Worm (Caenorhabditis elegans): ENCODE data around the gene pink-1.

The pink-1 gene

ce11 chrII:5418317-5418716 is 22.8 kb upstream of the pink-1 start (continued):
- TF ChIP-seq lin-13 (tag; optimal IDR thresholded peaks at IDR 0.05): peak; percentile 25
- TF ChIP-seq cnd-1 (tag; optimal IDR thresholded peaks at IDR 0.05): peak; percentile 84
- no peak for TF ChIP-seq sem-2 (GFP tag; optimal IDR thresholded peaks at IDR 0.05)
- peak; percentile 18 for TF ChIP-seq ceh-39 (tag; optimal IDR thresholded peaks at IDR 0.05)
- no peak for TF ChIP-seq M03D4.4 (tag; optimal IDR thresholded peaks at IDR 0.05)
- no peak for TF ChIP-seq nhr-76 (tag; optimal IDR thresholded peaks at IDR 0.05)
- no peak for TF ChIP-seq bed-3 (GFP tag; optimal IDR thresholded peaks at IDR 0.05)
- TF ChIP-seq snpc-4 (tag; optimal IDR thresholded peaks at IDR 0.05): no peak

- TF ChIP-seq unc-62 (GFP tag; optimal IDR thresholded peaks at IDR 0.05) (peak; percentile 94), mls-2 (tag; optimal IDR thresholded peaks at IDR 0.05) (no peak)
These were observed 22.4 kb upstream of the pink-1 start for ce11 chrII:5417905-5418304.

DNA sequence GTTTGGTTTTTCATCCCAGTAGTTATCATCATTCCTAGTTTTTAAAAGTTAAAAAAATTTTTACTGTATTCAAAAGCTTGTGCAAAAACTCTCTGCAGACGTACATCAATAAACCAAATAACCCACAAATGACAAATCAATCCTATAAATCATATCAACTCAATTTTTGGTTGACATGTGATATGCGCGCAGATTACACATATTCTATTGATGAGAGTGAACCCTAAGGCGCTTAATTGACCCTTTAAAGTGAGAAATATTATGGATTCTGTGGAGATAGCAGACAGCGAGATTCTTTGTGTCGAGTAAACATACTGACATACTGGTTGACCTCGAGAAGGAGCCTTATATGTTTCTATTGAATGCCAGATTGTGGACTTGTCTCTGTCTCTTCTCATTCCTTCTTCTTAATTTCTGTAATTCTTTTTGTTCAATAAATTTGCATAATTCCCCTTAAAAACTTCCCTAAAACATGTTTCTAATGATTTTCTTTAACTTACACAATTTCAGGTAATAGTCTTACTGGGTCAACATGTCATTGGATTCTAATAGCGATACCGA is 20.8 kb upstream of the pink-1 start, which contains the start of gene EEED8.2:
EEED8.2 (plus strand) TSS at position 511 of the 561 bp plus-strand sequence.
- TF ChIP-seq unc-62 (GFP tag; optimal IDR thresholded peaks at IDR 0.05) (peak; percentile 92), elt-3 (tag; optimal IDR thresholded peaks at IDR 0.05) (no peak), mab-5 (tag; optimal IDR thresholded peaks at IDR 0.05) (peak; percentile 64), nhr-2 (tag; optimal IDR thresholded peaks at IDR 0.05) (peak; percentile 14), ztf-11 (tag; optimal IDR thresholded peaks at IDR 0.05) (no peak), pha-4 (tag; optimal IDR thresholded peaks at IDR 0.05) (peak; percentile 18)

DNA sequence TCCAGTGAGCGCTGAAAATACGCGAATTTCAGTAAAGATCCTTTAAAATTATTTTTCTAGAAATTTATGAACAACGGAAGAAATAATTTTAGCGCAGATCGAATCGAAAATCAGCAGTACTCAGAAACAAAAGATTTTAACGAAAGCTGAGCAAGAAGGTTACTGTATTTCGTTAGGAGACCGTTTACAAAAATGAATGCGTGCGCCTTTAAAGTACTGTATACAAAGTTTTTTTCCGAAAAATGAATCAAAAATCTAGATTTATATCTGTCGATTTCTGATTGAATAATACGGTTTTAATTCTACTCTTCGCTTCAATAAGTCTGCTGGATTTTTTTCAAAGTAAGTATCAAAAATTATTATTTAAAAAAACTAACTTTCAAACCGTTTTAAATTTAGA is 18.5 kb upstream of the pink-1 start, which contains the start of the genes EEED8.14 and EEED8.3:
EEED8.14 (minus strand) TSS at position 13 of the 400 bp plus-strand sequence.
EEED8.3 (plus strand) TSS at position 237 of the 400 bp plus-strand sequence.
- no peak for TF ChIP-seq zip-8 (tag; optimal IDR thresholded peaks at IDR 0.05)
- no peak for TF ChIP-seq ces-1 (GFP tag; optimal IDR thresholded peaks at IDR 0.05)
- no peak for TF ChIP-seq nhr-2 (tag; optimal IDR thresholded peaks at IDR 0.05)
- TF ChIP-seq elt-3 (tag; optimal IDR thresholded peaks at IDR 0.05): no peak

DNA sequence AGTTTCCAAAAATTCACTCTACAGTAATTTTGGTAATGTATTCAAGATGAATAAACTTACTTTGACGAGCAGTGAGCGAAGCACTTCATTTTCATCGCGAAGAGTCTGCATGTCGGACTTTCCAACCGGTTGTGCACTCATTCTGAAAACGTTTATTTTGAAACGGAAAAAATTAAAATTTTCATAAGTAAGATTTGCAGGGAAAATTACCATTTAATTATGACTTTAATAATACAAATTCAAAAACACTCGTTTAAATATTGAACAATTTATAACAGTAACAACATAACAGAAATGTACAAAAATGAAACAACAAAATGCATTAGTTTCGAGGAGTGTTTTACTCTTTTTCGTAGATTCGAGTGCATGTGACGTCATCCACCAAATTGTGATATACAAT is 17.0 kb upstream of the pink-1 start, which contains the start of the genes EEED8.13 and EEED8.18:
EEED8.13 (minus strand) TSS at position 101 of the 400 bp plus-strand sequence.
EEED8.18 (minus strand) TSS at position 144 of the 400 bp plus-strand sequence.
- no peak for TF ChIP-seq nhr-2 (tag; optimal IDR thresholded peaks at IDR 0.05)
- TF ChIP-seq ham-2 (GFP tag; optimal IDR thresholded peaks at IDR 0.05): no peak
- no peak for TF ChIP-seq M03D4.4 (tag; optimal IDR thresholded peaks at IDR 0.05)
- peak; percentile 32 for TF ChIP-seq zip-8 (tag; optimal IDR thresholded peaks at IDR 0.05)

DNA sequence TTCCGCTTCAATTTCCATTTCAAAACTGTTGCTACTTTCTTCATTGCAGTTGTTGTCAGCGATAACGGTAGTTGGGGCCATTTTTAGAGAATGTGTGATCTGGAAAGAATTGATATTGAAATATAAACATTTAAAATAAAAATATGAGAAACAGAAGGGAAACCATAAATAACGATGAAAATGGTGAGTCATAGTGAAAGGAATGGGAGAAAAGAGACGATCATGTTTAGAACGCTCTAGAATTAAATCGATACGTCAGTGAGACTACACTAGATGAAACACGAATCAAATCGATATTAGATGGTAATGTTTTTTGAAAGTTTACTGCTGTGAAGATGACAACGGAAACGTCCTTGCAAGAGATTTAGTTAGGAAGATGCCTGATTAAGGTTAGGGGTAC is 13.4 kb upstream of the pink-1 start, which contains the start of the genes EEED8.12 and EEED8.4:
EEED8.12 (minus strand) TSS at position 101 of the 400 bp plus-strand sequence.
EEED8.4 (plus strand) TSS at position 396 of the 400 bp plus-strand sequence.
- TF ChIP-seq ceh-83 (GFP tag; optimal IDR thresholded peaks at IDR 0.05): no peak
- TF ChIP-seq unc-39 (tag; optimal IDR thresholded peaks at IDR 0.05): no peak
- no peak for TF ChIP-seq nhr-12 (tag; optimal IDR thresholded peaks at IDR 0.05)
- TF ChIP-seq unc-120 (tag; optimal IDR thresholded peaks at IDR 0.05; ENCODE audit: poor library complexity, severe bottlenecking): no peak
- TF ChIP-seq drap-1 (GFP tag; optimal IDR thresholded peaks at IDR 0.05): no peak
- TF ChIP-seq lsy-2 (tag; optimal IDR thresholded peaks at IDR 0.05): no peak
- no peak for TF ChIP-seq mab-5 (tag; optimal IDR thresholded peaks at IDR 0.05)
- TF ChIP-seq bed-3 (GFP tag; optimal IDR thresholded peaks at IDR 0.05): no peak
- TF ChIP-seq nhr-237 (tag; optimal IDR thresholded peaks at IDR 0.05): no peak
- no peak for TF ChIP-seq tbx-8 (GFP tag; optimal IDR thresholded peaks at IDR 0.05)

ce11 chrII:5407548-5407947 is 12.1 kb upstream of the pink-1 start, which contains the start of gene clec-141:
Gene clec-141, minus strand, starts transcription at chrII:5407648.
- TF ChIP-seq ztf-11 (tag; optimal IDR thresholded peaks at IDR 0.05) (no peak), M03D4.4 (tag; optimal IDR thresholded peaks at IDR 0.05) (no peak), ceh-43 (GFP tag; optimal IDR thresholded peaks at IDR 0.05) (no peak), hlh-1 (tag; optimal IDR thresholded peaks at IDR 0.05) (no peak), lin-32 (GFP tag; optimal IDR thresholded peaks at IDR 0.05) (no peak), drap-1 (GFP tag; optimal IDR thresholded peaks at IDR 0.05) (no peak), ceh-83 (GFP tag; optimal IDR thresholded peaks at IDR 0.05) (no peak), elt-1 (tag; optimal IDR thresholded peaks at IDR 0.05; ENCODE audit: borderline replicate concordance, insufficient read depth) (no peak), ces-1 (GFP tag; optimal IDR thresholded peaks at IDR 0.05) (no peak), sptf-1 (tag; optimal IDR thresholded peaks at IDR 0.05) (no peak), pha-4 (tag; optimal IDR thresholded peaks at IDR 0.05) (no peak), nhr-237 (tag; optimal IDR thresholded peaks at IDR 0.05) (no peak), sem-2 (GFP tag; optimal IDR thresholded peaks at IDR 0.05) (no peak), tbx-8 (GFP tag; optimal IDR thresholded peaks at IDR 0.05) (no peak)

Measured in whole organism, mixed stage, embryonic.